Fruit fly (Drosophila melanogaster) whole organism, embryonic: ENCODE data around the gene SppL.

Experiments used
- Awh ChIP-seq: fragments of 200-800 bp; sonication (Bioruptor generic); IDR thresholded peaks from 2 replicates; pipeline ENCODE4, ENCODE4 v1.3.6; 2022; ENCODE audit warnings: missing biosample characterization, missing genetic modification characterization
- Bdp1 ChIP-seq: fragments of 200-800 bp; sonication (Bioruptor generic); optimal IDR thresholded peaks from 3 replicates; lab custom pipeline; 2016; ENCODE audit warnings: missing biosample characterization, missing genetic modification characterization
- CG10654 ChIP-seq: fragments of 200-800 bp; sonication (Bioruptor generic); optimal IDR thresholded peaks from 2 replicates; lab custom pipeline; 2016; ENCODE audit warnings: missing biosample characterization, missing genetic modification characterization
- CG12219 ChIP-seq: fragments of 200-800 bp; sonication (Bioruptor generic); optimal IDR thresholded peaks from 3 replicates; lab custom pipeline; 2018; ENCODE audit warnings: missing biosample characterization, mild to moderate bottlenecking, missing genetic modification characterization
- CG12236 ChIP-seq: fragments of 200-800 bp; sonication (Bioruptor generic); optimal IDR thresholded peaks from 2 replicates; lab custom pipeline; 2016; ENCODE audit warnings: missing biosample characterization, missing genetic modification characterization
- CG12942 ChIP-seq: fragments of 200-800 bp; sonication (Bioruptor generic); optimal IDR thresholded peaks from 3 replicates; lab custom pipeline; 2016; ENCODE audit warnings: missing biosample characterization, missing genetic modification characterization
- CG13287 ChIP-seq: fragments of 200-800 bp; sonication (Bioruptor generic); IDR thresholded peaks from 2 replicates; pipeline ENCODE4 v1.3.6; 2022; ENCODE audit warnings: missing biosample characterization, missing genetic modification characterization; ENCODE audit not compliant: partially characterized antibody
- CG14441 ChIP-seq: fragments of 200-800 bp; sonication (Bioruptor generic); IDR thresholded peaks from 2 replicates; pipeline ENCODE4 v1.3.6; 2022; ENCODE audit warnings: missing biosample characterization, missing genetic modification characterization
- CG15011 ChIP-seq: fragments of 200-800 bp; sonication (Bioruptor generic); optimal IDR thresholded peaks from 3 replicates; lab custom pipeline; 2018; ENCODE audit warnings: missing biosample characterization, mild to moderate bottlenecking, missing genetic modification characterization
- CG15073 ChIP-seq: fragments of 200-800 bp; sonication (Bioruptor generic); optimal IDR thresholded peaks from 2 replicates; lab custom pipeline; 2016; ENCODE audit warnings: missing biosample characterization, missing genetic modification characterization
- CG1529 ChIP-seq: fragments of 200-800 bp; sonication (Bioruptor generic); optimal IDR thresholded peaks from 3 replicates; lab custom pipeline; 2018; ENCODE audit warnings: missing biosample characterization, missing genetic modification characterization
- CG1603 ChIP-seq: fragments of 200-800 bp; sonication (Bioruptor generic); optimal IDR thresholded peaks from 2 replicates; lab custom pipeline; 2019; ENCODE audit warnings: missing biosample characterization, mild to moderate bottlenecking, missing genetic modification characterization, moderate library complexity
- CG17385 ChIP-seq: fragments of 200-800 bp; sonication (Bioruptor generic); optimal IDR thresholded peaks from 3 replicates; lab custom pipeline; 2018; ENCODE audit warnings: missing biosample characterization, mild to moderate bottlenecking, missing genetic modification characterization
- CG18619 ChIP-seq: fragments of 200-800 bp; sonication (Bioruptor generic); optimal IDR thresholded peaks from 3 replicates; lab custom pipeline; 2017; ENCODE audit warnings: missing biosample characterization, mild to moderate bottlenecking, missing genetic modification characterization
- CG2116 ChIP-seq: fragments of 200-800 bp; sonication (Bioruptor generic); optimal IDR thresholded peaks from 3 replicates; lab custom pipeline; 2018; ENCODE audit warnings: missing biosample characterization, mild to moderate bottlenecking, missing genetic modification characterization
- CG2129 ChIP-seq: fragments of 200-800 bp; sonication (Bioruptor generic); IDR thresholded peaks from 2 replicates; pipeline ENCODE4 v1.3.6; 2022; ENCODE audit warnings: missing biosample characterization, missing genetic modification characterization; ENCODE audit not compliant: partially characterized antibody
- CG2712 ChIP-seq: fragments of 200-800 bp; optimal IDR thresholded peaks from 3 replicates; lab custom pipeline; 2019; ENCODE audit warnings: missing biosample characterization, mild to moderate bottlenecking, missing genetic modification characterization, moderate library complexity
- CG30020 ChIP-seq: fragments of 200-800 bp; optimal IDR thresholded peaks from 2 replicates; lab custom pipeline; 2019; ENCODE audit warnings: missing biosample characterization, mild to moderate bottlenecking, missing genetic modification characterization, moderate library complexity
- CG32532 ChIP-seq: fragments of 200-800 bp; sonication (Bioruptor generic); IDR thresholded peaks from 2 replicates; pipeline ENCODE4 v1.3.6; 2022; ENCODE audit warnings: missing biosample characterization, missing genetic modification characterization
- CG4707 ChIP-seq: fragments of 200-800 bp; sonication (Bioruptor generic); optimal IDR thresholded peaks from 2 replicates; lab custom pipeline; 2018; ENCODE audit warnings: missing biosample characterization, mild to moderate bottlenecking, missing genetic modification characterization, moderate library complexity
- CG6254 ChIP-seq: fragments of 200-800 bp; sonication (Bioruptor generic); optimal IDR thresholded peaks from 3 replicates; lab custom pipeline; 2017; ENCODE audit warnings: mild to moderate bottlenecking, missing biosample characterization, missing genetic modification reagents, missing genetic modification characterization
- CG6813 ChIP-seq: fragments of 200-800 bp; sonication (Bioruptor generic); optimal IDR thresholded peaks from 2 replicates; lab custom pipeline; 2017; ENCODE audit warnings: missing biosample characterization, missing genetic modification characterization, mild to moderate bottlenecking, moderate library complexity, missing genetic modification reagents
- CG8290 ChIP-seq, 3 experiments: fragments of 200-800 bp; sonication (Bioruptor generic); optimal IDR thresholded peaks; 2 replicates each; lab custom pipeline; 2016 to 2019; ENCODE audit warnings: missing biosample characterization in 3 of 3, missing genetic modification characterization in 3 of 3, mild to moderate bottlenecking in 2 of 3, moderate library complexity in 1 of 3
- CG8924 ChIP-seq: fragments of 200-800 bp; optimal IDR thresholded peaks from 3 replicates; lab custom pipeline; 2019; ENCODE audit warnings: missing biosample characterization, mild to moderate bottlenecking, missing genetic modification characterization, moderate library complexity
- CG9817 ChIP-seq: fragments of 200-800 bp; sonication (Bioruptor generic); optimal IDR thresholded peaks from 2 replicates; lab custom pipeline; 2018; ENCODE audit warnings: missing biosample characterization, mild to moderate bottlenecking, missing genetic modification characterization, moderate library complexity
- Camta ChIP-seq: fragments of 200-800 bp; sonication (Bioruptor generic); optimal IDR thresholded peaks from 2 replicates; lab custom pipeline; 2016; ENCODE audit warnings: missing biosample characterization, missing genetic modification characterization
- Fer1 ChIP-seq: fragments of 200-800 bp; sonication (Bioruptor generic); optimal IDR thresholded peaks from 2 replicates; lab custom pipeline; 2017; ENCODE audit warnings: missing biosample characterization, mild to moderate bottlenecking, missing genetic modification characterization
- HLH3B ChIP-seq: fragments of 200-800 bp; sonication (Bioruptor generic); IDR thresholded peaks from 2 replicates; pipeline ENCODE4 v1.3.6; 2022; ENCODE audit warnings: missing biosample characterization, missing genetic modification characterization
- Hey ChIP-seq: fragments of 200-800 bp; sonication (Bioruptor generic); optimal IDR thresholded peaks from 3 replicates; lab custom pipeline; 2018; ENCODE audit warnings: missing biosample characterization, mild to moderate bottlenecking, missing genetic modification characterization
- Lhr ChIP-seq: fragments of 200-800 bp; sonication (Bioruptor generic); optimal IDR thresholded peaks from 3 replicates; lab custom pipeline; 2017; ENCODE audit warnings: mild to moderate bottlenecking, missing biosample characterization, missing genetic modification reagents, missing genetic modification characterization
- MBD-R2 ChIP-seq: fragments of 200-800 bp; sonication (Bioruptor generic); IDR thresholded peaks from 2 replicates; pipeline ENCODE4 v1.3.6; 2022; ENCODE audit warnings: missing biosample characterization, missing genetic modification characterization
- Mes4 ChIP-seq: fragments of 200-800 bp; sonication (Bioruptor generic); optimal IDR thresholded peaks from 2 replicates; lab custom pipeline; 2016; ENCODE audit warnings: missing biosample characterization, missing genetic modification characterization
- Sry-δ ChIP-seq: fragments of 200-800 bp; sonication (Bioruptor generic); optimal IDR thresholded peaks from 2 replicates; lab custom pipeline; 2016; ENCODE audit warnings: missing biosample characterization, missing genetic modification characterization
- Trl ChIP-seq, 3 experiments: fragments of >200 bp in 2 of 3; fragments of 200-800 bp in 1 of 3; sonication (Bioruptor generic) in 1 of 3; optimal IDR thresholded peaks; 2 replicates in 1 of 3; 3 replicates in 2 of 3; lab custom pipeline; 2016 to 2017; ENCODE audit warnings: missing biosample characterization in 1 of 3, missing genetic modification characterization in 1 of 3
- Vsx1 ChIP-seq: fragments of 200-800 bp; sonication (Bioruptor generic); optimal IDR thresholded peaks from 2 replicates; lab custom pipeline; 2017; ENCODE audit warnings: missing biosample characterization, mild to moderate bottlenecking, missing genetic modification characterization, missing genetic modification reagents
- caup ChIP-seq: fragments of 200-800 bp; sonication (Bioruptor generic); optimal IDR thresholded peaks from 3 replicates; lab custom pipeline; 2017; ENCODE audit warnings: missing biosample characterization, mild to moderate bottlenecking, missing genetic modification characterization, moderate library complexity; ENCODE audit not compliant: severe bottlenecking
- ci ChIP-seq: fragments of 200-800 bp; sonication (Bioruptor generic); IDR thresholded peaks from 3 replicates; pipeline ENCODE4 v1.3.6; 2022; ENCODE audit warnings: missing biosample characterization, missing genetic modification characterization
- gce ChIP-seq: fragments of 200-800 bp; sonication (Bioruptor generic); IDR thresholded peaks from 3 replicates; pipeline ENCODE4 v1.3.6; 2022; ENCODE audit warnings: missing biosample characterization, missing genetic modification characterization
- gcm ChIP-seq: fragments of 200-800 bp; sonication (Bioruptor generic); optimal IDR thresholded peaks from 2 replicates; lab custom pipeline; 2019; ENCODE audit warnings: missing biosample characterization, mild to moderate bottlenecking, missing genetic modification characterization, moderate library complexity
- grn ChIP-seq: fragments of 200-800 bp; sonication (Bioruptor generic); optimal IDR thresholded peaks from 3 replicates; lab custom pipeline; 2017; ENCODE audit warnings: missing biosample characterization, missing genetic modification characterization
- gsb-n ChIP-seq: fragments of 200-800 bp; sonication (Bioruptor generic); optimal IDR thresholded peaks from 3 replicates; lab custom pipeline; 2018; ENCODE audit warnings: missing biosample characterization, mild to moderate bottlenecking, missing genetic modification characterization
- her ChIP-seq: fragments of 200-800 bp; sonication (Bioruptor generic); optimal IDR thresholded peaks from 2 replicates; lab custom pipeline; 2016; ENCODE audit warnings: missing biosample characterization, missing genetic modification characterization
- mirr ChIP-seq: fragments of 200-800 bp; sonication (Bioruptor generic); optimal IDR thresholded peaks from 3 replicates; lab custom pipeline; 2018; ENCODE audit warnings: missing biosample characterization, mild to moderate bottlenecking, missing genetic modification characterization
- odd ChIP-seq: fragments of 200-800 bp; sonication (Bioruptor generic); optimal IDR thresholded peaks from 2 replicates; lab custom pipeline; 2017; ENCODE audit warnings: missing biosample characterization, mild to moderate bottlenecking, missing genetic modification characterization
- pros ChIP-seq: fragments of 200-800 bp; sonication (Bioruptor generic); optimal IDR thresholded peaks from 3 replicates; lab custom pipeline; 2019; ENCODE audit warnings: missing biosample characterization, mild to moderate bottlenecking, missing genetic modification characterization, moderate library complexity
- sc ChIP-seq, 3 experiments: fragments of >200 bp in 2 of 3; fragments of 200-800 bp in 1 of 3; sonication (Bioruptor generic) in 1 of 3; optimal IDR thresholded peaks; 2 replicates in 2 of 3; 3 replicates in 1 of 3; lab custom pipeline; 2017; ENCODE audit warnings: mild to moderate bottlenecking in 1 of 3, missing biosample characterization in 1 of 3, missing genetic modification characterization in 1 of 3, missing genetic modification reagents in 1 of 3
- seq ChIP-seq: fragments of 200-800 bp; sonication (Bioruptor generic); IDR thresholded peaks from 2 replicates; pipeline ENCODE4 v1.3.6; 2022; ENCODE audit warnings: missing biosample characterization, missing genetic modification characterization
- zfh1 ChIP-seq: fragments of 200-800 bp; sonication (Bioruptor generic); IDR thresholded peaks from 3 replicates; pipeline ENCODE4 v1.3.6; 2022; ENCODE audit warnings: missing biosample characterization, missing genetic modification characterization

The SppL gene

dm6 chr3R:25885136-25885535, 3.4 kb downstream of the SppL start (continued):
- peak; percentile 86 for TF ChIP-seq grn
- no peak for TF ChIP-seq CG15073 (GFP tag; lab: Kevin White, UChicago)
- peak; percentile 29 for TF ChIP-seq Fer1 (GFP tag; lab: Kevin White, UChicago)
- 0 out of 2 replicates have a peak, but pooled peaks have one; percentile 19 for TF ChIP-seq CG14441 (GFP tag; lab: Robert Waterston, UW)
- peak; percentile 58 for TF ChIP-seq CG1603 (tag; lab: Kevin White, UChicago)
- peak; percentile 1 for TF ChIP-seq CG2116 (GFP tag; lab: Kevin White, UChicago)
- TF ChIP-seq CG6254 (GFP tag; lab: Kevin White, UChicago) = peak; percentile 41
- TF ChIP-seq CG2712 (tag; lab: Kevin White, UChicago) = peak; percentile 31
- no peak for TF ChIP-seq sc (optimal IDR thresholded peaks at IDR 0.05; lab: Kevin White, UChicago)
- peak; percentile 68 for TF ChIP-seq sc (GFP tag; optimal IDR thresholded peaks at IDR 0.05; lab: Kevin White, UChicago)
- no peak for TF ChIP-seq Trl (optimal IDR thresholded peaks at IDR 0.05; lab: Kevin White, UChicago)
- peak; percentile 39 for TF ChIP-seq Trl (GFP tag; optimal IDR thresholded peaks at IDR 0.05; lab: Kevin White, UChicago)
- TF ChIP-seq CG12942 (GFP tag; lab: Kevin White, UChicago) = no peak
- no peak for TF ChIP-seq CG13287
- TF ChIP-seq Camta (GFP tag; lab: Kevin White, UChicago) = peak; percentile 18
- no peak for TF ChIP-seq CG9817 (tag; lab: Kevin White, UChicago)
- no peak for TF ChIP-seq MBD-R2 (GFP tag; lab: Robert Waterston, UW)
- peak; percentile 16 for TF ChIP-seq CG15011 (GFP tag; lab: Kevin White, UChicago)
- peak; percentile 27 for TF ChIP-seq CG18619 (GFP tag; lab: Kevin White, UChicago)
- peak; percentile 20 for TF ChIP-seq CG6813
- peak; percentile 44 for TF ChIP-seq Mes4 (GFP tag; lab: Kevin White, UChicago)
- TF ChIP-seq CG1529 (GFP tag; lab: Kevin White, UChicago) = peak; percentile 69
- TF ChIP-seq gce (GFP tag; lab: Robert Waterston, UW) = 0 out of 3 replicates have a peak, but pooled peaks have one; percentile 35
- TF ChIP-seq Bdp1 (GFP tag; lab: Kevin White, UChicago) = no peak
- peak; percentile 19 for TF ChIP-seq caup
- TF ChIP-seq CG10654 (GFP tag; lab: Kevin White, UChicago) = no peak
- TF ChIP-seq Vsx1 = peak; percentile 56
- peak; percentile 38; the same call in 1 of the 2 replicates for TF ChIP-seq HLH3B (GFP tag; lab: Robert Waterston, UW)
- TF ChIP-seq gcm = peak; percentile 27
- TF ChIP-seq odd (GFP tag; lab: Kevin White, UChicago) = peak; percentile 59
- TF ChIP-seq gsb-n (tag; lab: Kevin White, UChicago) = peak; percentile 38
- TF ChIP-seq Sry-δ (GFP tag; lab: Kevin White, UChicago) = peak; percentile 6
- peak; percentile 8; the same call in 1 of the 2 replicates for TF ChIP-seq seq (GFP tag; lab: Robert Waterston, UW)
- no peak for TF ChIP-seq zfh1
- peak; percentile 35 for TF ChIP-seq Lhr
- TF ChIP-seq CG8290 (GFP tag; optimal IDR thresholded peaks at IDR 0.05; lab: Kevin White, UChicago) = no peak
- peak in 1 of 2 experiments; percentile 71 for TF ChIP-seq CG8290 (tag; optimal IDR thresholded peaks at IDR 0.05; lab: Kevin White, UChicago)
- no peak for TF ChIP-seq her (GFP tag; lab: Kevin White, UChicago)
- peak; percentile 38 for TF ChIP-seq CG12236
- TF ChIP-seq Hey = peak; percentile 14
- TF ChIP-seq mirr (GFP tag; lab: Kevin White, UChicago) = no peak
- TF ChIP-seq CG32532 (GFP tag; lab: Robert Waterston, UW) = no peak
- peak; percentile 77 for TF ChIP-seq CG4707 (GFP tag; lab: Kevin White, UChicago)
- TF ChIP-seq CG8924 = peak; percentile 44
- TF ChIP-seq CG30020 (tag; lab: Kevin White, UChicago) = no peak
- TF ChIP-seq CG2129 = no peak
- peak; percentile 90 for TF ChIP-seq pros (GFP tag; lab: Kevin White, UChicago)
- TF ChIP-seq CG12219 = peak; percentile 57
- peak; percentile 70; the same call in 2 of the 3 replicates for TF ChIP-seq ci (GFP tag; lab: Robert Waterston, UW)
- peak; percentile 38 for TF ChIP-seq CG17385 (GFP tag; lab: Kevin White, UChicago)
- peak; percentile 56; the same call in 1 of the 2 replicates for TF ChIP-seq Awh (GFP tag; lab: Robert Waterston, UW)
